Worm (Caenorhabditis elegans) whole organism, midembryonic: ENCODE measurements around the gene crh-1.

ENCODE experiments used
- T22C8.4 ChIP-seq: fragments of 200-800 bp; sonication (Bioruptor generic); IDR thresholded peaks from 2 replicates; pipeline ENCODE4 v1.3.6; 2022; ENCODE audit warnings: missing genetic modification characterization, missing compliant biosample characterization
- flt-1 ChIP-seq: fragments of 200-800 bp; sonication (Bioruptor generic); IDR thresholded peaks from 2 replicates; pipeline ENCODE4 v1.3.6; 2022; ENCODE audit warnings: missing genetic modification characterization, missing compliant biosample characterization
- klf-2 ChIP-seq: fragments of 200-800 bp; sonication (Bioruptor generic); conservative IDR thresholded peaks from 2 replicates; pipeline ENCODE4 v1.3.6; 2022; ENCODE audit warnings: missing genetic modification reagents, missing genetic modification characterization, missing compliant biosample characterization
- med-1 ChIP-seq: sonication (generic microtip); optimal IDR thresholded peaks from 2 replicates; lab custom pipeline; 2017; ENCODE audit warnings: missing genetic modification characterization, mild to moderate bottlenecking, missing compliant biosample characterization, antibody characterized with exemption, missing genetic modification reagents; ENCODE audit not compliant: insufficient read depth
- ref-1 ChIP-seq: fragments of 200-800 bp; sonication (Bioruptor generic); conservative IDR thresholded peaks from 2 replicates; pipeline ENCODE4 v1.3.6; 2022; ENCODE audit warnings: missing genetic modification reagents, missing genetic modification characterization, missing compliant biosample characterization
- tab-1 ChIP-seq: fragments of 200-800 bp; sonication (Bioruptor generic); IDR thresholded peaks from 2 replicates; pipeline ENCODE4 v1.3.6; 2022; ENCODE audit warnings: missing genetic modification characterization, missing compliant biosample characterization
- ztf-23 ChIP-seq: fragments of 200-800 bp; sonication (Bioruptor generic); IDR thresholded peaks from 2 replicates; pipeline ENCODE4 v1.3.6; 2022; ENCODE audit warnings: missing genetic modification reagents, missing genetic modification characterization, missing compliant biosample characterization
- ztf-29 ChIP-seq: fragments of 200-800 bp; sonication (Bioruptor generic); IDR thresholded peaks from 2 replicates; pipeline ENCODE4 v1.3.6; 2022; ENCODE audit warnings: missing genetic modification reagents, missing genetic modification characterization, missing compliant biosample characterization

ce11 chrIII:11641347-11641746 lies 16.2 kb upstream of the crh-1 start:
- TF ChIP-seq ztf-23 (GFP tag; lab: Robert Waterston, UW) = no peak
- no peak for TF ChIP-seq flt-1 (GFP tag; lab: Robert Waterston, UW)
- no peak for TF ChIP-seq tab-1 (GFP tag; lab: Robert Waterston, UW)
- TF ChIP-seq med-1 (GFP tag; lab: Kevin White, UChicago) = no peak
- no peak for TF ChIP-seq T22C8.4
- TF ChIP-seq ref-1 (GFP tag; lab: Robert Waterston, UW) = no peak
- no peak for TF ChIP-seq klf-2
- no peak for TF ChIP-seq ztf-29 (GFP tag; lab: Robert Waterston, UW)
